Worm (Caenorhabditis elegans) whole organism, midembryonic: Measurements from ENCODE around the gene C55C3.7.

ENCODE experiments used
- T22C8.4 ChIP-seq: fragments of 200-800 bp; sonication (Bioruptor generic); IDR thresholded peaks from 2 replicates; pipeline ENCODE4 v1.3.6; 2022; ENCODE audit warnings: missing genetic modification characterization, missing compliant biosample characterization
- cog-1 ChIP-seq: sonication (generic microtip); optimal IDR thresholded peaks from 2 replicates; lab custom pipeline; 2016; ENCODE audit warnings: missing genetic modification characterization, missing compliant biosample characterization
- flt-1 ChIP-seq: fragments of 200-800 bp; sonication (Bioruptor generic); IDR thresholded peaks from 2 replicates; pipeline ENCODE4 v1.3.6; 2022; ENCODE audit warnings: missing genetic modification characterization, missing compliant biosample characterization
- klf-2 ChIP-seq: fragments of 200-800 bp; sonication (Bioruptor generic); conservative IDR thresholded peaks from 2 replicates; pipeline ENCODE4 v1.3.6; 2022; ENCODE audit warnings: missing genetic modification reagents, missing genetic modification characterization, missing compliant biosample characterization
- med-1 ChIP-seq: sonication (generic microtip); optimal IDR thresholded peaks from 2 replicates; lab custom pipeline; 2017; ENCODE audit warnings: missing genetic modification characterization, mild to moderate bottlenecking, missing compliant biosample characterization, antibody characterized with exemption, missing genetic modification reagents; ENCODE audit not compliant: insufficient read depth
- ref-1 ChIP-seq: fragments of 200-800 bp; sonication (Bioruptor generic); conservative IDR thresholded peaks from 2 replicates; pipeline ENCODE4 v1.3.6; 2022; ENCODE audit warnings: missing genetic modification reagents, missing genetic modification characterization, missing compliant biosample characterization
- tab-1 ChIP-seq: fragments of 200-800 bp; sonication (Bioruptor generic); IDR thresholded peaks from 2 replicates; pipeline ENCODE4 v1.3.6; 2022; ENCODE audit warnings: missing genetic modification characterization, missing compliant biosample characterization
- ztf-23 ChIP-seq: fragments of 200-800 bp; sonication (Bioruptor generic); IDR thresholded peaks from 2 replicates; pipeline ENCODE4 v1.3.6; 2022; ENCODE audit warnings: missing genetic modification reagents, missing genetic modification characterization, missing compliant biosample characterization
- ztf-29 ChIP-seq: fragments of 200-800 bp; sonication (Bioruptor generic); IDR thresholded peaks from 2 replicates; pipeline ENCODE4 v1.3.6; 2022; ENCODE audit warnings: missing genetic modification reagents, missing genetic modification characterization, missing compliant biosample characterization

C55C3.7 gene

ce11 chrIV:5701646-5702045 is 19.2 kb upstream of the C55C3.7 start:
- TF ChIP-seq tab-1 (GFP tag; lab: Robert Waterston, UW), result no peak
- TF ChIP-seq cog-1 (tag; lab: Kevin White, UChicago), result no peak
- no peak for TF ChIP-seq med-1
- TF ChIP-seq ztf-23 (GFP tag; lab: Robert Waterston, UW), result no peak
- no peak for TF ChIP-seq ztf-29 (GFP tag; lab: Robert Waterston, UW)
- no peak for TF ChIP-seq ref-1 (GFP tag; lab: Robert Waterston, UW)
- TF ChIP-seq flt-1, result no peak
- TF ChIP-seq T22C8.4 (GFP tag; lab: Robert Waterston, UW), result no peak
- TF ChIP-seq klf-2, result no peak

- TF ChIP-seq T22C8.4 (GFP tag; lab: Robert Waterston, UW), result no peak
- TF ChIP-seq med-1, result no peak
- TF ChIP-seq flt-1, result no peak
- TF ChIP-seq ref-1 (GFP tag; lab: Robert Waterston, UW), result no peak
- no peak for TF ChIP-seq cog-1 (tag; lab: Kevin White, UChicago)
- no peak for TF ChIP-seq ztf-23 (GFP tag; lab: Robert Waterston, UW)
- no peak for TF ChIP-seq ztf-29 (GFP tag; lab: Robert Waterston, UW)
- TF ChIP-seq tab-1 (GFP tag; lab: Robert Waterston, UW), result no peak
- no peak for TF ChIP-seq klf-2
Measured at ce11 chrIV:5700372-5700771, 17.9 kb upstream of the C55C3.7 start.

ce11 chrIV:5691189-5691588 is 8.7 kb upstream of the C55C3.7 start:
- peak; percentile 32; the same call in 1 of the 2 replicates for TF ChIP-seq ztf-23 (GFP tag; lab: Robert Waterston, UW)
- TF ChIP-seq flt-1, result peak; percentile 22; the same call in 1 of the 2 replicates

- TF ChIP-seq med-1, result no peak
- TF ChIP-seq ztf-23 (GFP tag; lab: Robert Waterston, UW), result no peak
- TF ChIP-seq klf-2, result no peak
- no peak for TF ChIP-seq tab-1 (GFP tag; lab: Robert Waterston, UW)
- TF ChIP-seq ztf-29 (GFP tag; lab: Robert Waterston, UW), result no peak
- no peak for TF ChIP-seq T22C8.4 (GFP tag; lab: Robert Waterston, UW)
Measured at ce11 chrIV:5690386-5691080, 8.1 kb upstream of the C55C3.7 start, which contains the start of gene C55C3.8. Gene C55C3.8, plus strand, starts transcription at chrIV:5691030.

- TF ChIP-seq flt-1 (no peak), T22C8.4 (GFP tag; lab: Robert Waterston, UW) (peak; percentile 45; the same call in 1 of the 2 replicates)
Measured at ce11 chrIV:5685014-5685413, 2.6 kb upstream of the C55C3.7 start, which contains the start of gene C55C3.3. Gene C55C3.3, plus strand, starts transcription at chrIV:5685287.

- TF ChIP-seq klf-2 (no peak), T22C8.4 (GFP tag; lab: Robert Waterston, UW) (no peak), ref-1 (GFP tag; lab: Robert Waterston, UW) (no peak), med-1 (no peak), ztf-29 (GFP tag; lab: Robert Waterston, UW) (no peak), tab-1 (GFP tag; lab: Robert Waterston, UW) (no peak), cog-1 (tag; lab: Kevin White, UChicago) (no peak), flt-1 (no peak), ztf-23 (GFP tag; lab: Robert Waterston, UW) (no peak)
Measured at ce11 chrIV:5678044-5678443, 4.4 kb downstream of the C55C3.7 start, which contains the start of gene C55C3.4. Gene C55C3.4, minus strand, starts transcription at chrIV:5678144.

- no peak for TF ChIP-seq tab-1 (GFP tag; lab: Robert Waterston, UW)
- TF ChIP-seq ztf-29 (GFP tag; lab: Robert Waterston, UW), result no peak
- TF ChIP-seq flt-1, result no peak
- no peak for TF ChIP-seq T22C8.4 (GFP tag; lab: Robert Waterston, UW)
- TF ChIP-seq cog-1 (tag; lab: Kevin White, UChicago), result no peak
- TF ChIP-seq klf-2, result no peak
- TF ChIP-seq ztf-23 (GFP tag; lab: Robert Waterston, UW), result no peak
- no peak for TF ChIP-seq ref-1 (GFP tag; lab: Robert Waterston, UW)
- TF ChIP-seq med-1, result no peak
Measured at ce11 chrIV:5674435-5674834, 8.0 kb downstream of the C55C3.7 start, which contains the start of gene srd-5. Gene srd-5, minus strand, starts transcription at chrIV:5674535.

- no peak for TF ChIP-seq tab-1 (GFP tag; lab: Robert Waterston, UW)
- no peak for TF ChIP-seq cog-1 (tag; lab: Kevin White, UChicago)
- TF ChIP-seq ztf-29 (GFP tag; lab: Robert Waterston, UW), result no peak
- no peak for TF ChIP-seq T22C8.4 (GFP tag; lab: Robert Waterston, UW)
- TF ChIP-seq ref-1 (GFP tag; lab: Robert Waterston, UW), result no peak
- no peak for TF ChIP-seq med-1
- TF ChIP-seq flt-1, result no peak
- TF ChIP-seq ztf-23 (GFP tag; lab: Robert Waterston, UW), result no peak
- no peak for TF ChIP-seq klf-2
Measured at ce11 chrIV:5671325-5671724, 11.1 kb downstream of the C55C3.7 start.

- no peak for TF ChIP-seq ztf-23 (GFP tag; lab: Robert Waterston, UW)
- TF ChIP-seq tab-1 (GFP tag; lab: Robert Waterston, UW), result no peak
- TF ChIP-seq cog-1 (tag; lab: Kevin White, UChicago), result no peak
- TF ChIP-seq klf-2, result no peak
- no peak for TF ChIP-seq flt-1
- no peak for TF ChIP-seq ztf-29 (GFP tag; lab: Robert Waterston, UW)
Measured at ce11 chrIV:5669459-5669858, 13.0 kb downstream of the C55C3.7 start, which contains the start of gene T19E7.6. Gene T19E7.6, minus strand, starts transcription at chrIV:5669503.

- TF ChIP-seq flt-1, result no peak
Measured at ce11 chrIV:5667191-5667590, 15.3 kb downstream of the C55C3.7 start.
